Fruit fly (Drosophila melanogaster): ENCODE results near the gene CG6769.

Gene CG6769

DNA sequence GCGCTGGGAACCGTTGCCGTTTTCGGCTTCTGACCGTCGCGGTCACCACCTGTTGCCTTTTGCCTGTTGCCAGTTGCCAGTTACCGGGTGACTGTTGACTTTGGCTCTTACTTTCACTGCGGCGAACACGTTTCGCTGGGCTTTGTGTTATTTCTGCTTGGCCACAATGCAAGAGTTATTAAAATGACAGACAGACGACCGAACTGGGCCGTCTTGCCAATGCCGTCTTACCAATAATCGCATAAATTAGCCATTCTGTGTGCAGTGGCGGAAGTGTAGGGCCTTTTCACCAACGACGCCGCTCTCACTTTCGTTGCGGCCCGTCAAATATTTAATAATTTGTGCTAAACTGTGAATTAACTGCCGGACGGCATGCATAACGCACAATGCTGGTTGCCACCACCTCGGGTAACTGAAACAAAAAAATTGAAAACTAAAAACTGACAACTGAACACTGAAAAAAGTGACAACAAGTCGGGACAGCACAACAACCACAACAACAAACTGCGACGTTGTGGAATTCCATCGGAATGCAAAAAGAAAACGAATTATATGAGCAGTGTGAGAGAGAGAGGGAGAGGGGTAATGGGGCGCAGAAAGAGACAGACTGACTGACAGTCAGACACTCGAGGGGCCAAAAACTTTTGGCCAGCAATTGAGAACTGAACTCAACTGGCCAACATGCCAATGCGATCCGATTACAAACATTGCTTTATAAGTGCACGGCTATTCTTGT, 32.3 kb upstream of the CG6769 start:
- TF ChIP-seq OdsH (GFP tag; optimal IDR thresholded peaks at IDR 0.05) = no peak
- no peak for TF ChIP-seq HLH106 (tag; optimal IDR thresholded peaks at IDR 0.05)
- TF ChIP-seq Hnf4 (GFP tag; optimal IDR thresholded peaks at IDR 0.05) = no peak
- TF ChIP-seq N (GFP tag; optimal IDR thresholded peaks at IDR 0.05) = no peak
- no peak for TF ChIP-seq Dfd (GFP tag; optimal IDR thresholded peaks at IDR 0.05)
- no peak for TF ChIP-seq rgr (GFP tag; optimal IDR thresholded peaks at IDR 0.05)
- no peak for TF ChIP-seq CG9705 (GFP tag; optimal IDR thresholded peaks at IDR 0.05)
- TF ChIP-seq dl (GFP tag; optimal IDR thresholded peaks at IDR 0.05; ENCODE audit: insufficient read depth in 1 of 2, partially characterized antibody in 2 of 2) = no peak
- TF ChIP-seq usp (GFP tag; optimal IDR thresholded peaks at IDR 0.05) = no peak
- TF ChIP-seq sv (GFP tag; optimal IDR thresholded peaks at IDR 0.05) = no peak
- no peak for TF ChIP-seq Hr78 (GFP tag; optimal IDR thresholded peaks at IDR 0.05)
- no peak for TF ChIP-seq foxo (GFP tag; optimal IDR thresholded peaks at IDR 0.05)
- no peak for TF ChIP-seq brk (GFP tag; optimal IDR thresholded peaks at IDR 0.05)

DNA sequence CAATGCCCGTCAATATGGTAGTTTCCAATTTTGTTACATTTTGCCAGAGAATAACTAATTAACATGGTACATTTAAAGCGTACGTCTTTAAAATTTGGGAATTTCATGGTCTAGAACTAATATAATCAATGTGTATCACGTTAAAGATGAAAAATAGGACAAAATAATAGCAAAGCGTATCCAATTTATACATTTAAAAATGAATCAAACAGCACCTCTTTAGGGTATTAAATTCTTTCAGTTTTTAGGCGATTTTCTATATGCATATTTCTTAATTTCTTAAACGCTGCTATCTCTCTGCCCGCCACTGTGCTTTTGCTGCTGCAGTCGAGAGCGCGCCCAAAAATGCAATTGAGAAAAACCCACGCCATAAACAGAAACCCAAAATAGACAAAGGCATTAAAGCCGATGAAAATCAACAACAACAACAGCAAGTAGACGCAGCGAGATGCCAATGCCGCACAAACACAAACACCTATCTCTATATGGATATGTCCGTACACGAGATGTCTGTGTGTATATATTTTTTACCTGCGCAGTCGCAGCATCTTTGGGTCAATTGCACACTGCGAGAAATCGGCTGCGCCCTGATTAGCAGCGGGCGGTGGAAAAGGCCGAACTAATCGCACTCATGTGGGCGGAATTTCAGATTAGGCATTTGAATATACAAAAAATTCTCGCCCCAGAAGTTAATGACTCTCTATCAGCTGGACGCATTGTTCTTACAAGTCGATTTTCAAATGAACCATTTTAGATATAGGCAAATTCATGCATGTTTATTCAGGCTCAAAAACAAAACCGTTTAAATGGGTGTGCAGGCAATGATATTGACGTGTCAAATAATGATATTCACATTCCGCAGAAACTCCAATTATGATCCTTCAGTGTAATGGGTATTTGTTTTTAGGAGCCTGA, 31.5 kb upstream of the CG6769 start:
- TF ChIP-seq br (GFP tag; optimal IDR thresholded peaks at IDR 0.05) = no peak
- TF ChIP-seq sage (GFP tag; optimal IDR thresholded peaks at IDR 0.05) = no peak
- peak; percentile 42 for TF ChIP-seq Sp1 (GFP tag; optimal IDR thresholded peaks at IDR 0.05)
- no peak for TF ChIP-seq tai (GFP tag; optimal IDR thresholded peaks at IDR 0.05)
- TF ChIP-seq N (GFP tag; optimal IDR thresholded peaks at IDR 0.05) = no peak
- TF ChIP-seq HLH106 (tag; optimal IDR thresholded peaks at IDR 0.05) = peak; percentile 47
- no peak for TF ChIP-seq Abd-B (GFP tag; optimal IDR thresholded peaks at IDR 0.05)
- TF ChIP-seq Hr78 (GFP tag; optimal IDR thresholded peaks at IDR 0.05) = no peak
- no peak for TF ChIP-seq psq (GFP tag; optimal IDR thresholded peaks at IDR 0.05)
- TF ChIP-seq pan (optimal IDR thresholded peaks at IDR 0.05) = no peak
- TF ChIP-seq woc (GFP tag; optimal IDR thresholded peaks at IDR 0.05) = no peak
- no peak for TF ChIP-seq CG9705 (GFP tag; optimal IDR thresholded peaks at IDR 0.05)
- TF ChIP-seq Vsx2 (GFP tag; optimal IDR thresholded peaks at IDR 0.05; ENCODE audit: partially characterized antibody) = no peak
- TF ChIP-seq Dfd (GFP tag; optimal IDR thresholded peaks at IDR 0.05) = no peak
- peak; percentile 1 for TF ChIP-seq ey (GFP tag; optimal IDR thresholded peaks at IDR 0.05)
- no peak for TF ChIP-seq Dif (GFP tag; optimal IDR thresholded peaks at IDR 0.05; ENCODE audit: partially characterized antibody)
- TF ChIP-seq sv (GFP tag; optimal IDR thresholded peaks at IDR 0.05) = no peak
- TF ChIP-seq dmrt93B (GFP tag; optimal IDR thresholded peaks at IDR 0.05) = peak; percentile 9
- peak in 1 of 2 experiments; percentile 21 for TF ChIP-seq foxo (GFP tag; optimal IDR thresholded peaks at IDR 0.05)
- no peak for TF ChIP-seq Mio (GFP tag; optimal IDR thresholded peaks at IDR 0.05)
- peak; percentile 63 for TF ChIP-seq OdsH (GFP tag; optimal IDR thresholded peaks at IDR 0.05)
- TF ChIP-seq fru (GFP tag; optimal IDR thresholded peaks at IDR 0.05) = peak; percentile 40
- peak; percentile 18 for TF ChIP-seq h (GFP tag; optimal IDR thresholded peaks at IDR 0.05)
- TF ChIP-seq rgr (GFP tag; optimal IDR thresholded peaks at IDR 0.05) = peak; percentile 17

DNA sequence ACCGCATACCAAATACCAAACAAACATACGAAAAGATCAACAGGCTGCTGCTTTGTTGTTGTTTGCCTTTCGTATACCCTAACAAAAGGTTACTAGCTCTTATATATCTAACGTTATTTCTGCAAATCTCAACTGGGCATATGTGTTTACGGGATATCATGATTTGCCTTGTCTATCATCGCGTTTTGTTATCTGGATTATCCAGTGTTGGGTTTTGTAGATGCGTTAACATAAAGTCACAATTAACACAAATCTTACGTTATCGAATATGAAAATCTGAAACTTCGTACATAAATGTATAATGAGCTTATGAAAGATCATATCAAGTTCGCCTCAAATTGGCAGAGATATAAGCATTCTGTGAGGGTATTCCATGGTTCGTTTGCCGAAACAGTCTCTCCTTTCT, 30.6 kb upstream of the CG6769 start:
- no peak for TF ChIP-seq lola (GFP tag; optimal IDR thresholded peaks at IDR 0.05)
- no peak for TF ChIP-seq Hr83 (GFP tag; optimal IDR thresholded peaks at IDR 0.05; ENCODE audit: poor library complexity, severe bottlenecking)
- no peak for TF ChIP-seq Dfd (GFP tag; optimal IDR thresholded peaks at IDR 0.05)
- peak; percentile 56 for TF ChIP-seq HLH106 (tag; optimal IDR thresholded peaks at IDR 0.05)
- TF ChIP-seq usp (GFP tag; optimal IDR thresholded peaks at IDR 0.05) = no peak
- TF ChIP-seq sv (GFP tag; optimal IDR thresholded peaks at IDR 0.05) = no peak
- no peak for TF ChIP-seq dsf (GFP tag; optimal IDR thresholded peaks at IDR 0.05; ENCODE audit: borderline replicate concordance)
- no peak for TF ChIP-seq GATAd (GFP tag; optimal IDR thresholded peaks at IDR 0.05)
- TF ChIP-seq Myc (optimal IDR thresholded peaks at IDR 0.05) = no peak
- no peak for TF ChIP-seq CrebA (GFP tag; optimal IDR thresholded peaks at IDR 0.05; ENCODE audit: borderline replicate concordance)
- peak; percentile 53 for TF ChIP-seq dmrt93B (GFP tag; optimal IDR thresholded peaks at IDR 0.05)
- peak; percentile 22 for TF ChIP-seq brk (GFP tag; optimal IDR thresholded peaks at IDR 0.05)
- TF ChIP-seq OdsH (GFP tag; optimal IDR thresholded peaks at IDR 0.05) = peak; percentile 74
- TF ChIP-seq rgr (GFP tag; optimal IDR thresholded peaks at IDR 0.05) = no peak
- peak; percentile 61 for TF ChIP-seq tai (GFP tag; optimal IDR thresholded peaks at IDR 0.05)
- TF ChIP-seq Sp1 (GFP tag; optimal IDR thresholded peaks at IDR 0.05) = peak; percentile 75
- no peak for TF ChIP-seq jim (GFP tag; optimal IDR thresholded peaks at IDR 0.05)
- TF ChIP-seq dl (GFP tag; optimal IDR thresholded peaks at IDR 0.05; ENCODE audit: insufficient read depth in 1 of 2, partially characterized antibody in 2 of 2) = no peak
- TF ChIP-seq sage (GFP tag; optimal IDR thresholded peaks at IDR 0.05) = no peak
- no peak for TF ChIP-seq Dif (GFP tag; optimal IDR thresholded peaks at IDR 0.05; ENCODE audit: partially characterized antibody)
- no peak for TF ChIP-seq Abd-B (GFP tag; optimal IDR thresholded peaks at IDR 0.05)
- peak; percentile 51 for TF ChIP-seq Jra (GFP tag; optimal IDR thresholded peaks at IDR 0.05)
- no peak for TF ChIP-seq CG32264 (GFP tag; optimal IDR thresholded peaks at IDR 0.05)
- TF ChIP-seq psq (GFP tag; optimal IDR thresholded peaks at IDR 0.05) = peak; percentile 79
- TF ChIP-seq br (GFP tag; optimal IDR thresholded peaks at IDR 0.05) = peak; percentile 64
- no peak for TF ChIP-seq h (GFP tag; optimal IDR thresholded peaks at IDR 0.05)
- no peak for TF ChIP-seq Vsx2 (GFP tag; optimal IDR thresholded peaks at IDR 0.05; ENCODE audit: partially characterized antibody)
- no peak for TF ChIP-seq N (GFP tag; optimal IDR thresholded peaks at IDR 0.05)
- TF ChIP-seq pan (optimal IDR thresholded peaks at IDR 0.05) = no peak
- TF ChIP-seq woc (GFP tag; optimal IDR thresholded peaks at IDR 0.05) = peak; percentile 92
- peak; percentile 35 for TF ChIP-seq CG9705 (GFP tag; optimal IDR thresholded peaks at IDR 0.05)
- TF ChIP-seq fru (GFP tag; optimal IDR thresholded peaks at IDR 0.05) = peak; percentile 62
- TF ChIP-seq Hnf4 (GFP tag; optimal IDR thresholded peaks at IDR 0.05) = no peak
- TF ChIP-seq ey (GFP tag; optimal IDR thresholded peaks at IDR 0.05) = peak; percentile 51

Data from whole organism, wandering third instar larva.